Worm (Caenorhabditis elegans) whole organism, L2 larva: ENCODE results near the gene W08F4.1.

Experiments
- C34F6.9 ChIP-seq: fragments of 150-350 bp; optimal IDR thresholded peaks from 2 replicates; lab custom pipeline; 2014; ENCODE audit warnings: missing biosample characterization, missing genetic modification characterization
- F13H6.1 ChIP-seq: sonication (generic microtip); optimal IDR thresholded peaks from 2 replicates; lab custom pipeline; 2016; ENCODE audit warnings: missing genetic modification characterization, missing compliant biosample characterization
- R02D3.7 ChIP-seq: fragments of 150-350 bp; optimal IDR thresholded peaks from 2 replicates; lab custom pipeline; 2014; ENCODE audit warnings: missing biosample characterization, missing genetic modification characterization
- ZK546.5 ChIP-seq: sonication (generic microtip); optimal IDR thresholded peaks from 2 replicates; lab custom pipeline; 2017; ENCODE audit warnings: missing biosample characterization, missing genetic modification characterization
- aly-2 ChIP-seq: fragments of 150-350 bp; optimal IDR thresholded peaks from 2 replicates; lab custom pipeline; 2014; ENCODE audit warnings: missing biosample characterization, missing genetic modification characterization
- ama-1 ChIP-seq: fragments of 150-350 bp; optimal IDR thresholded peaks from 2 replicates; lab custom pipeline; 2018; ENCODE audit warnings: inconsistent platforms
- ceh-16 ChIP-seq: fragments of 150-350 bp; optimal IDR thresholded peaks from 2 replicates; lab custom pipeline; 2014; ENCODE audit warnings: missing biosample characterization, missing genetic modification characterization
- dmd-4 ChIP-seq: sonication (generic microtip); optimal IDR thresholded peaks from 2 replicates; lab custom pipeline; 2017; ENCODE audit warnings: missing biosample characterization, missing genetic modification characterization
- egl-27 ChIP-seq: sonication (generic microtip); optimal IDR thresholded peaks from 3 replicates; lab custom pipeline; 2017; ENCODE audit warnings: missing biosample characterization, missing genetic modification reagents, missing genetic modification characterization
- elt-1 ChIP-seq: fragments of 150-350 bp; optimal IDR thresholded peaks from 2 replicates; lab custom pipeline; 2014; ENCODE audit warnings: missing biosample characterization, missing genetic modification characterization
- elt-3 ChIP-seq: sonication (generic microtip); optimal IDR thresholded peaks from 2 replicates; lab custom pipeline; 2017; ENCODE audit warnings: missing biosample characterization, missing genetic modification characterization
- fos-1 ChIP-seq: fragments of 150-350 bp; optimal IDR thresholded peaks from 2 replicates; lab custom pipeline; 2014; ENCODE audit warnings: missing biosample characterization, missing genetic modification characterization
- gmeb-1 ChIP-seq: fragments of 150-350 bp; optimal IDR thresholded peaks from 2 replicates; lab custom pipeline; 2014; ENCODE audit warnings: missing biosample characterization, missing genetic modification characterization
- lin-11 ChIP-seq: fragments of 150-350 bp; sonication (generic microtip); optimal IDR thresholded peaks from 2 replicates; lab custom pipeline; 2014; ENCODE audit warnings: missing biosample characterization, missing genetic modification characterization, inconsistent platforms, mixed read lengths
- lin-13 ChIP-seq: fragments of 150-350 bp; optimal IDR thresholded peaks from 2 replicates; lab custom pipeline; 2014; ENCODE audit warnings: missing biosample characterization, missing genetic modification reagents, missing genetic modification characterization
- lin-39 ChIP-seq: fragments of 150-350 bp; optimal IDR thresholded peaks from 2 replicates; lab custom pipeline; 2014; ENCODE audit warnings: missing biosample characterization, missing genetic modification reagents, missing genetic modification characterization
- lsy-2 ChIP-seq, 2 experiments: fragments of 150-350 bp in 1 of 2; sonication (generic microtip) in 1 of 2; optimal IDR thresholded peaks; 2 replicates each; lab custom pipeline; 2014 to 2017; ENCODE audit warnings: missing biosample characterization in 2 of 2, missing genetic modification characterization in 2 of 2
- mab-5 ChIP-seq: fragments of 150-350 bp; optimal IDR thresholded peaks from 2 replicates; lab custom pipeline; 2014; ENCODE audit warnings: missing biosample characterization, missing genetic modification characterization
- mbf-1 ChIP-seq: sonication (generic microtip); optimal IDR thresholded peaks from 2 replicates; lab custom pipeline; 2017; ENCODE audit warnings: missing biosample characterization, missing genetic modification characterization
- nhr-10 ChIP-seq: sonication (generic microtip); optimal IDR thresholded peaks from 2 replicates; lab custom pipeline; 2017; ENCODE audit warnings: missing biosample characterization, missing genetic modification characterization
- nhr-11 ChIP-seq: fragments of 150-350 bp; optimal IDR thresholded peaks from 2 replicates; lab custom pipeline; 2014; ENCODE audit warnings: missing biosample characterization, missing genetic modification characterization
- nhr-12 ChIP-seq: fragments of 150-350 bp; optimal IDR thresholded peaks from 2 replicates; lab custom pipeline; 2014; ENCODE audit warnings: missing biosample characterization, missing genetic modification characterization
- nhr-21 ChIP-seq: fragments of 150-350 bp; optimal IDR thresholded peaks from 2 replicates; lab custom pipeline; 2014; ENCODE audit warnings: missing biosample characterization, missing genetic modification characterization
- nhr-23 ChIP-seq: fragments of 150-350 bp; optimal IDR thresholded peaks from 2 replicates; lab custom pipeline; 2014; ENCODE audit warnings: missing biosample characterization, missing genetic modification reagents, missing genetic modification characterization
- nhr-25 ChIP-seq: fragments of 150-350 bp; sonication (generic microtip); optimal IDR thresholded peaks from 3 replicates; lab custom pipeline; 2014; ENCODE audit warnings: missing biosample characterization, missing genetic modification characterization
- nhr-77 ChIP-seq: fragments of 150-350 bp; optimal IDR thresholded peaks from 2 replicates; lab custom pipeline; 2014; ENCODE audit warnings: missing biosample characterization, missing genetic modification characterization
- peb-1 ChIP-seq: fragments of 150-350 bp; optimal IDR thresholded peaks from 2 replicates; lab custom pipeline; 2014; ENCODE audit warnings: missing biosample characterization, missing genetic modification characterization
- sem-4 ChIP-seq: fragments of 150-350 bp; optimal IDR thresholded peaks from 2 replicates; lab custom pipeline; 2014; ENCODE audit warnings: missing biosample characterization, missing genetic modification reagents, missing genetic modification characterization
- skn-1 ChIP-seq: sonication (generic microtip); optimal IDR thresholded peaks from 2 replicates; lab custom pipeline; 2017; ENCODE audit warnings: missing biosample characterization, missing genetic modification characterization
- sma-3 ChIP-seq: sonication (generic microtip); optimal IDR thresholded peaks from 2 replicates; lab custom pipeline; 2016; ENCODE audit warnings: missing genetic modification reagents, missing genetic modification characterization, missing compliant biosample characterization
- sma-9 ChIP-seq, 2 experiments: fragments of 150-350 bp in 1 of 2; sonication (generic microtip) in 1 of 2; optimal IDR thresholded peaks; 2 replicates each; lab custom pipeline; 2014 to 2016; ENCODE audit warnings: missing genetic modification characterization in 2 of 2, mild to moderate bottlenecking in 1 of 2, missing biosample characterization in 1 of 2, missing compliant biosample characterization in 1 of 2, missing genetic modification reagents in 1 of 2, moderate library complexity in 1 of 2
- snpc-4 ChIP-seq: fragments of 150-350 bp; optimal IDR thresholded peaks from 2 replicates; lab custom pipeline; 2014; ENCODE audit warnings: missing biosample characterization, missing genetic modification characterization
- unc-39 ChIP-seq: fragments of 150-350 bp; optimal IDR thresholded peaks from 2 replicates; lab custom pipeline; 2014; ENCODE audit warnings: missing biosample characterization, missing genetic modification characterization
- unc-55 ChIP-seq: fragments of 150-350 bp; sonication (generic microtip); optimal IDR thresholded peaks from 3 replicates; lab custom pipeline; 2014; ENCODE audit warnings: missing biosample characterization, missing genetic modification reagents, missing genetic modification characterization
- unc-62 ChIP-seq: fragments of 150-350 bp; optimal IDR thresholded peaks from 2 replicates; lab custom pipeline; 2014; ENCODE audit warnings: missing biosample characterization, missing genetic modification reagents, missing genetic modification characterization
- zag-1 ChIP-seq: fragments of 150-350 bp; optimal IDR thresholded peaks from 2 replicates; lab custom pipeline; 2014; ENCODE audit warnings: missing biosample characterization, missing genetic modification characterization
- ztf-1 ChIP-seq: fragments of 200-800 bp; sonication (Bioruptor generic); conservative IDR thresholded peaks from 2 replicates; pipeline ENCODE4 v1.3.6; 2022; ENCODE audit warnings: missing genetic modification characterization, missing compliant biosample characterization
- ztf-11 ChIP-seq: sonication (generic microtip); optimal IDR thresholded peaks from 2 replicates; lab custom pipeline; 2017; ENCODE audit warnings: missing biosample characterization, missing genetic modification characterization
- ztf-4 ChIP-seq: fragments of 150-350 bp; optimal IDR thresholded peaks from 2 replicates; lab custom pipeline; 2014; ENCODE audit warnings: missing biosample characterization, missing genetic modification characterization

Gene W08F4.1

DNA sequence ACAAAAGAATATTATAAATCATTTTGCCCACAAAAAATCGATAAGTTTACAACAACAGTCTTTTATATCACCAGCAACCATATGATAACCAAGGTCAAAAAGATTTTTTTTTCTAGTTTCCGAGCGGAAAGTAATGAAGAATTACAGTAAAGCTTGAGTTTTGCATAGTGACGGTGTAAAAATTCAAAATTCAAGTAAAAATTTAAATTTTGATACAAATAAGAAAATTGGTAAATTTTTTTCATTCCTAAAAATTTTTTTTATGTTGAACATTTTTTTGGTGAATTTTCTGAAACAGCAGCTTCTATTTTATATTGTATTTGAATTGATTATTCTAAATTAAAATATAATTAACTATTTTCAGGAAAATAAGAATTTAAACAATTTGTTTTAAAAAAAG is 24.5 kb upstream of the W08F4.1 start, which contains the start of gene W08F4.5:
W08F4.5 (minus strand) TSS at position 101 of the 400 bp plus-strand sequence.
- TF ChIP-seq lin-13 (GFP tag; lab: Kevin White, UChicago) (no peak), ztf-1 (no peak), egl-27 (tag; lab: Kevin White, UChicago) (no peak), skn-1 (tag; lab: Kevin White, UChicago) (no peak), sem-4 (tag; lab: Kevin White, UChicago) (no peak), aly-2 (tag; lab: Kevin White, UChicago) (no peak), elt-3 (tag; lab: Kevin White, UChicago) (no peak), mbf-1 (tag; lab: Kevin White, UChicago) (no peak), mab-5 (tag; lab: Kevin White, UChicago) (no peak), nhr-11 (tag; lab: Kevin White, UChicago) (no peak)
- TF ChIP-seq, all 48 proteins: peak for 0

ce11 chrII:572010-572409 is 21.3 kb upstream of the W08F4.1 start, which contains the start of gene mlt-8:
mlt-8 (minus strand) TSS chrII:572110.
- TF ChIP-seq lsy-2 (tag; optimal IDR thresholded peaks at IDR 0.05; lab: Kevin White, UChicago) = no peak

DNA sequence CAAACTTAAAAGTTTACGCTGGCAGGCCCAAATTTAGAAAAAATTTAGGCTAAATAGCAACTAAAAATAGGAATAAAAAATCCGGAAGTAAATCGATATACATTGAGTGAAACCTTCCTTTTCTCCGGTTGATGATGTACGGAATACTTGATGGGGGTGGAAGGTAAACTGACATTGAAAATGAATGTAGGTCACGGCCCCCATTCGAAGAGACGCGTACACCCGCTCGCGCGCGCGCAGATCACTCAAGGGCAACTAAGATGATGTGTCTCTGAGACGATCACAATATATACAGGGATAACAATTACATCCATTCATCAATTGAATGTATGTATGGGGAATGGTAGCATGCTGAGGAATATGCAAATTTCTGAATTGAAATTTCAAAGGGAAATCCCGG is 19.3 kb upstream of the W08F4.1 start:
- TF ChIP-seq sem-4 (tag; lab: Kevin White, UChicago) = no peak
- no peak for TF ChIP-seq elt-1 (tag; lab: Kevin White, UChicago)
- TF ChIP-seq snpc-4 (tag; lab: Kevin White, UChicago) = no peak
- TF ChIP-seq lin-11 (tag; lab: Kevin White, UChicago) = no peak
- TF ChIP-seq nhr-10 (tag; lab: Kevin White, UChicago) = no peak
- no peak for TF ChIP-seq peb-1 (tag; lab: Kevin White, UChicago)
- TF ChIP-seq dmd-4 = no peak
- no peak for TF ChIP-seq mab-5 (tag; lab: Kevin White, UChicago)
- no peak for TF ChIP-seq fos-1
- TF ChIP-seq elt-3 (tag; lab: Kevin White, UChicago) = no peak
- no peak for TF ChIP-seq lin-39 (tag; lab: Kevin White, UChicago)
- TF ChIP-seq ceh-16 (tag; lab: Kevin White, UChicago) = no peak
- TF ChIP-seq unc-55 (GFP tag; lab: Kevin White, UChicago) = no peak
- no peak for TF ChIP-seq nhr-77 (tag; lab: Kevin White, UChicago)
- TF ChIP-seq, all 48 proteins: peak for 0

- no peak for TF ChIP-seq dmd-4
Measured at ce11 chrII:577632-578031, 15.7 kb upstream of the W08F4.1 start, which contains the start of gene W08F4.7. W08F4.7 (minus strand) TSS chrII:577732.

- TF ChIP-seq skn-1 (tag; lab: Kevin White, UChicago) (no peak), unc-55 (GFP tag; lab: Kevin White, UChicago) (no peak), peb-1 (tag; lab: Kevin White, UChicago) (no peak), nhr-11 (tag; lab: Kevin White, UChicago) (no peak), nhr-21 (tag; lab: Kevin White, UChicago) (no peak), ceh-16 (tag; lab: Kevin White, UChicago) (no peak), ztf-4 (tag; lab: Kevin White, UChicago) (no peak), ama-1 (lab: Kevin White, UChicago) (no peak), zag-1 (no peak), nhr-10 (tag; lab: Kevin White, UChicago) (no peak), nhr-12 (no peak), C34F6.9 (no peak)
Measured at ce11 chrII:578803-579202, 14.5 kb upstream of the W08F4.1 start.

DNA sequence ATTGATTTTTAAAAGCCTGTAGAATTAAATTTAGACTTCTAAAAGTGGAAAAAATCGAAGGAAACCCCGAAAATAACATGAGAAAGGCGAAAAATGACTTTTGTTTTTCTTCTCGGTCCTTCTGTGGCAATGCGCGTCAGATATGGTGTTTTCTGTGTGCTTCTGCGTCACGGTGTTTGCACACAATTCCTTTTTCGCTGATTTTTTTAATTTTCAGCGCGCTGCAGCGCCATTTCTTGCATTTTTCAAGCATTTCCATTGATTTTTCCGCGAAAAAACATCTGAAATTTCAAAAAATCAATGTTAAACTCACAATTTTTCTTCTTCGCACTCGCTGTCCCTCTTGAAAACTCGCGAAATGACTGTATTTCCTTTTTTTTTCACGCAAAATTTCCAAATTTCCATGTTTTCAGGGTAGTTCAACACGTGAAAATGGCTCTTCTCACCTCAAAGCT is 13.1 kb upstream of the W08F4.1 start, which contains the start of the genes cdc-37 and W08F4.3:
cdc-37 (minus strand) TSS at position 405 of the 455 bp plus-strand sequence.
W08F4.3 (plus strand) TSS at position 414 of the 455 bp plus-strand sequence.
- TF ChIP-seq nhr-77 (tag; lab: Kevin White, UChicago) = no peak
- TF ChIP-seq fos-1 = no peak
- no peak for TF ChIP-seq unc-39 (tag; lab: Kevin White, UChicago)
- TF ChIP-seq sma-3 (GFP tag; lab: Kevin White, UChicago) = no peak
- no peak for TF ChIP-seq elt-1 (tag; lab: Kevin White, UChicago)
- peak; percentile 19 for TF ChIP-seq C34F6.9
- no peak for TF ChIP-seq dmd-4
- TF ChIP-seq zag-1 = no peak
- TF ChIP-seq sem-4 (tag; lab: Kevin White, UChicago) = no peak
- TF ChIP-seq nhr-12 = no peak
- no peak for TF ChIP-seq snpc-4 (tag; lab: Kevin White, UChicago)
- no peak for TF ChIP-seq nhr-23
- TF ChIP-seq ztf-11 (tag; lab: Kevin White, UChicago) = no peak
- TF ChIP-seq aly-2 (tag; lab: Kevin White, UChicago) = no peak
- TF ChIP-seq lin-11 (tag; lab: Kevin White, UChicago) = no peak
- no peak for TF ChIP-seq lin-13 (GFP tag; lab: Kevin White, UChicago)
- no peak for TF ChIP-seq sma-9 (GFP tag; optimal IDR thresholded peaks at IDR 0.05; lab: Kevin White, UChicago)
- TF ChIP-seq sma-9 (tag; optimal IDR thresholded peaks at IDR 0.05; lab: Kevin White, UChicago) = no peak
- peak; percentile 23 for TF ChIP-seq gmeb-1 (tag; lab: Kevin White, UChicago)
- no peak for TF ChIP-seq mbf-1 (tag; lab: Kevin White, UChicago)
- TF ChIP-seq R02D3.7 = no peak
- no peak for TF ChIP-seq ZK546.5 (tag; lab: Kevin White, UChicago)
- TF ChIP-seq ztf-1 = no peak
- TF ChIP-seq unc-55 (GFP tag; lab: Kevin White, UChicago) = peak; percentile 20
- peak in 1 of 2 experiments; percentile 10 for TF ChIP-seq lsy-2 (tag; optimal IDR thresholded peaks at IDR 0.05; lab: Kevin White, UChicago)
- TF ChIP-seq nhr-25 = no peak
- no peak for TF ChIP-seq F13H6.1 (tag; lab: Kevin White, UChicago)
- TF ChIP-seq nhr-21 (tag; lab: Kevin White, UChicago) = no peak
- TF ChIP-seq egl-27 (tag; lab: Kevin White, UChicago) = no peak
- no peak for TF ChIP-seq unc-62 (GFP tag; lab: Kevin White, UChicago)
